Fruit fly (Drosophila melanogaster): ENCODE results near the gene CG31457.

Gene CG31457

DNA sequence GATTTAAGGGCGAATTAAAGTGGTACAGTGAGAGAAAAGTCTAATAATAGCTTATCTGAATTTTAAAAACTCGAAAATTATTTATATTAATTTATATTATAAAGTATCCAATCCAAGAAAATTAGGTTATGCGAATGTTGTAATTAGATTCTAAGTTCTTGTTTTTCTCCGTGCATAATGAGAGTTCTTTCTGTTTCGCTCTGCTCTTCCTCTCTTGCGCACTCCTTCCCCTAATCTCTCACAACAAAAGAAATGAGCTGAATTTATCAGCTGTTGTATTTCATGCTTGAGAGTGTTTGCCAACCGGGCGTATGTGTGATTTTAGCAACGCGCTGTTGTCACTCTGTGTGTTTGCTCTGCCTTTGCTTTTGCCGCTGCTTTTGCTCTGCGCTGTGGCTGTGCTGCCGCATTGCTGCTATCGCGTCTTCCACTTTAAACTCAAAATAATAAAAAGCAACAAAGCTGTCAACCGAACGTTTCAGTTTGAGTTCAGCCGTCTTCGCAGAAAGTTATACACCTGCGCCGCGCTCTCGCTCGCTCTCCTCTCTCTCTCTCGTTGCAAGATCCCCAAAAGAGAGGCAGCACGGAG is 45.7 kb upstream of the CG31457 start, which contains the start of gene CG46310 (continued):
- TF ChIP-seq nom (GFP tag; optimal IDR thresholded peaks at IDR 0.05) = peak; percentile 55
- TF ChIP-seq CG18599 (GFP tag; optimal IDR thresholded peaks at IDR 0.05) = peak; percentile 86
- TF ChIP-seq CG13123 (GFP tag; optimal IDR thresholded peaks at IDR 0.05) = no peak
- TF ChIP-seq CG11247 (GFP tag; IDR thresholded peaks at IDR 0.05) = peak; percentile 79
- TF ChIP-seq stc (GFP tag; IDR thresholded peaks at IDR 0.05) = peak; percentile 86
- no peak for TF ChIP-seq CG4707 (GFP tag; optimal IDR thresholded peaks at IDR 0.05)
- peak; percentile 88 for TF ChIP-seq CG32772 (GFP tag; IDR thresholded peaks at IDR 0.05)
- peak; percentile 61 for TF ChIP-seq CG12659 (GFP tag; optimal IDR thresholded peaks at IDR 0.05)
- no peak for TF ChIP-seq CG14710 (tag; optimal IDR thresholded peaks at IDR 0.05)
- TF ChIP-seq CG3847 (GFP tag; IDR thresholded peaks at IDR 0.05) = peak; percentile 63
- no peak for TF ChIP-seq Lim3 (GFP tag; IDR thresholded peaks at IDR 0.05)
- no peak for TF ChIP-seq BEAF-32 (GFP tag; optimal IDR thresholded peaks at IDR 0.05)
- peak; percentile 52 for TF ChIP-seq CG13424 (tag; optimal IDR thresholded peaks at IDR 0.05)
- peak; percentile 54 for TF ChIP-seq CG13287 (GFP tag; IDR thresholded peaks at IDR 0.05; ENCODE audit: partially characterized antibody)
- peak; percentile 12 for TF ChIP-seq zen (tag; optimal IDR thresholded peaks at IDR 0.05)
- TF ChIP-seq Gsc (GFP tag; IDR thresholded peaks at IDR 0.05) = no peak
- TF ChIP-seq CG9797 (GFP tag; optimal IDR thresholded peaks at IDR 0.05) = no peak
- TF ChIP-seq hkb (optimal IDR thresholded peaks at IDR 0.05) = no peak
- TF ChIP-seq hkb (GFP tag; IDR thresholded peaks at IDR 0.05) = peak; percentile 95
- TF ChIP-seq Antp (GFP tag; optimal IDR thresholded peaks at IDR 0.05) = no peak
- TF ChIP-seq CG30403 (GFP tag; optimal IDR thresholded peaks at IDR 0.05) = peak; percentile 82
- no peak for TF ChIP-seq CG43689 (GFP tag; IDR thresholded peaks at IDR 0.05)
- peak in 1 of 2 experiments; percentile 53 for TF ChIP-seq dpn (GFP tag; optimal IDR thresholded peaks at IDR 0.05)
- TF ChIP-seq CG16779 (GFP tag; IDR thresholded peaks at IDR 0.05) = peak; percentile 74
- TF ChIP-seq Camta (GFP tag; optimal IDR thresholded peaks at IDR 0.05) = no peak
- peak; percentile 19 for TF ChIP-seq cg (GFP tag; optimal IDR thresholded peaks at IDR 0.05)
- peak; percentile 81 for TF ChIP-seq ttk (GFP tag; IDR thresholded peaks at IDR 0.05)
- TF ChIP-seq CG8290 (GFP tag; optimal IDR thresholded peaks at IDR 0.05) = peak; percentile 41
- peak in 1 of 2 experiments; percentile 67 for TF ChIP-seq CG8290 (tag; optimal IDR thresholded peaks at IDR 0.05)
- TF ChIP-seq kah (GFP tag; optimal IDR thresholded peaks at IDR 0.05) = no peak
- TF ChIP-seq PHDP (tag; optimal IDR thresholded peaks at IDR 0.05) = peak; percentile 78
- TF ChIP-seq CG7987 (GFP tag; optimal IDR thresholded peaks at IDR 0.05) = peak; percentile 47
- TF ChIP-seq sc (optimal IDR thresholded peaks at IDR 0.05) = no peak
- no peak for TF ChIP-seq sc (GFP tag; optimal IDR thresholded peaks at IDR 0.05)
- no peak for TF ChIP-seq Lhr (GFP tag; optimal IDR thresholded peaks at IDR 0.05)
- peak; percentile 43; the same call in 1 of the 2 replicates for TF ChIP-seq E2f2 (GFP tag; IDR thresholded peaks at IDR 0.05)
- no peak for TF ChIP-seq dan (GFP tag; IDR thresholded peaks at IDR 0.05)
- TF ChIP-seq stwl (tag; optimal IDR thresholded peaks at IDR 0.05) = no peak
- peak; percentile 76 for TF ChIP-seq row (GFP tag; IDR thresholded peaks at IDR 0.05)
- peak; percentile 70; the same call in 2 of the 3 replicates for TF ChIP-seq gce (GFP tag; IDR thresholded peaks at IDR 0.05)
- no peak for TF ChIP-seq tx (GFP tag; optimal IDR thresholded peaks at IDR 0.05)
- no peak for TF ChIP-seq jumu (GFP tag; optimal IDR thresholded peaks at IDR 0.05)
- peak; percentile 88 for TF ChIP-seq CG11456 (GFP tag; IDR thresholded peaks at IDR 0.05)
- TF ChIP-seq chn (GFP tag; optimal IDR thresholded peaks at IDR 0.05) = no peak
- TF ChIP-seq CG8281 (tag; optimal IDR thresholded peaks at IDR 0.05) = no peak
- peak; percentile 60; the same call in 1 of the 2 replicates for TF ChIP-seq ham (GFP tag; IDR thresholded peaks at IDR 0.05)
- peak; percentile 56; the same call in 1 of the 3 replicates for TF ChIP-seq so (GFP tag; IDR thresholded peaks at IDR 0.05)
- TF ChIP-seq eyg (GFP tag; optimal IDR thresholded peaks at IDR 0.05) = no peak
- peak; percentile 4; the same call in 1 of the 2 replicates for TF ChIP-seq Oaz (GFP tag; IDR thresholded peaks at IDR 0.05)
- TF ChIP-seq CG17359 (tag; optimal IDR thresholded peaks at IDR 0.05) = peak; percentile 58
- TF ChIP-seq run (tag; optimal IDR thresholded peaks at IDR 0.05) = peak; percentile 68
